Worm (Caenorhabditis elegans) whole organism, mixed stage, embryonic: ENCODE data around the gene ZK354.3.
"Not testable (repeated sequence)": the region's sequence is repeated elsewhere in the genome, so short reads cannot be mapped to it uniquely, and the experiment has no call there.

Experiments
- bed-3 ChIP-seq: fragments of 200-800 bp; sonication (Bioruptor generic); optimal IDR thresholded peaks from 3 replicates; lab custom pipeline; 2018; ENCODE audit warnings: mild to moderate bottlenecking, missing genetic modification characterization, moderate library complexity, missing compliant biosample characterization
- ceh-39 ChIP-seq: fragments of 150-350 bp; optimal IDR thresholded peaks from 2 replicates; lab custom pipeline; 2014; ENCODE audit warnings: missing biosample characterization, missing genetic modification characterization
- ceh-43 ChIP-seq: fragments of 200-800 bp; sonication (Bioruptor generic); optimal IDR thresholded peaks from 2 replicates; lab custom pipeline; 2018; ENCODE audit warnings: mild to moderate bottlenecking, missing genetic modification characterization, moderate library complexity, missing compliant biosample characterization
- cnd-1 ChIP-seq: fragments of 200-800 bp; sonication (Bioruptor generic); optimal IDR thresholded peaks from 2 replicates; lab custom pipeline; 2018; ENCODE audit warnings: mild to moderate bottlenecking, missing genetic modification characterization, missing compliant biosample characterization
- drap-1 ChIP-seq: fragments of 200-800 bp; sonication (Bioruptor generic); optimal IDR thresholded peaks from 3 replicates; lab custom pipeline; 2018; ENCODE audit warnings: mild to moderate bottlenecking, missing genetic modification characterization, missing compliant biosample characterization
- elt-1 ChIP-seq: sonication (generic microtip); optimal IDR thresholded peaks from 2 replicates; lab custom pipeline; 2017; ENCODE audit warnings: missing genetic modification characterization, mild to moderate bottlenecking, missing compliant biosample characterization, antibody characterized with exemption, moderate library complexity, borderline replicate concordance; ENCODE audit not compliant: insufficient read depth
- elt-3 ChIP-seq: fragments of 150-350 bp; optimal IDR thresholded peaks from 2 replicates; lab custom pipeline; 2014; ENCODE audit warnings: missing biosample characterization, missing genetic modification characterization
- flh-1 ChIP-seq: fragments of 200-800 bp; sonication (Bioruptor generic); optimal IDR thresholded peaks from 2 replicates; lab custom pipeline; 2018; ENCODE audit warnings: mild to moderate bottlenecking, missing genetic modification characterization, moderate library complexity, missing compliant biosample characterization
- ham-2 ChIP-seq: fragments of 200-800 bp; sonication (Bioruptor generic); optimal IDR thresholded peaks from 2 replicates; lab custom pipeline; 2018; ENCODE audit warnings: mild to moderate bottlenecking, missing genetic modification characterization, missing compliant biosample characterization
- hlh-1 ChIP-seq: fragments of 150-350 bp; optimal IDR thresholded peaks from 2 replicates; lab custom pipeline; 2014; ENCODE audit warnings: missing biosample characterization, missing genetic modification reagents, missing genetic modification characterization
- lin-32 ChIP-seq: fragments of 200-800 bp; sonication (Bioruptor generic); optimal IDR thresholded peaks from 2 replicates; lab custom pipeline; 2018; ENCODE audit warnings: mild to moderate bottlenecking, missing genetic modification characterization, missing compliant biosample characterization
- lsy-2 ChIP-seq: fragments of 150-350 bp; optimal IDR thresholded peaks from 2 replicates; lab custom pipeline; 2014; ENCODE audit warnings: missing biosample characterization, missing genetic modification characterization
- mab-5 ChIP-seq: fragments of 150-350 bp; optimal IDR thresholded peaks from 2 replicates; lab custom pipeline; 2014; ENCODE audit warnings: missing biosample characterization, missing genetic modification characterization
- mep-1 ChIP-seq: fragments of 150-350 bp; optimal IDR thresholded peaks from 2 replicates; lab custom pipeline; 2017; ENCODE audit warnings: missing biosample characterization, missing genetic modification reagents, missing genetic modification characterization, inconsistent platforms
- mls-2 ChIP-seq: sonication (generic microtip); optimal IDR thresholded peaks from 2 replicates; lab custom pipeline; 2016; ENCODE audit warnings: mild to moderate bottlenecking, missing genetic modification characterization, moderate library complexity, missing compliant biosample characterization
- nhr-12 ChIP-seq: fragments of 150-350 bp; optimal IDR thresholded peaks from 2 replicates; lab custom pipeline; 2014; ENCODE audit warnings: missing biosample characterization, missing genetic modification characterization
- nhr-237 ChIP-seq: fragments of 150-350 bp; optimal IDR thresholded peaks from 2 replicates; lab custom pipeline; 2014; ENCODE audit warnings: missing biosample characterization, missing genetic modification characterization
- nhr-28 ChIP-seq: fragments of 150-350 bp; optimal IDR thresholded peaks from 2 replicates; lab custom pipeline; 2014; ENCODE audit warnings: missing biosample characterization, missing genetic modification characterization
- sem-2 ChIP-seq: fragments of 200-800 bp; sonication (Bioruptor generic); optimal IDR thresholded peaks from 2 replicates; lab custom pipeline; 2018; ENCODE audit warnings: mild to moderate bottlenecking, missing genetic modification characterization, missing compliant biosample characterization
- snpc-4 ChIP-seq: fragments of 150-350 bp; optimal IDR thresholded peaks from 2 replicates; lab custom pipeline; 2014; ENCODE audit warnings: missing biosample characterization, missing genetic modification characterization
- tbx-8 ChIP-seq: fragments of 200-800 bp; sonication (Bioruptor generic); optimal IDR thresholded peaks from 2 replicates; lab custom pipeline; 2018; ENCODE audit warnings: mild to moderate bottlenecking, missing genetic modification characterization, moderate library complexity, missing compliant biosample characterization
- unc-120 ChIP-seq: sonication (generic microtip); optimal IDR thresholded peaks from 2 replicates; lab custom pipeline; 2017; ENCODE audit warnings: missing genetic modification characterization, missing compliant biosample characterization; ENCODE audit not compliant: poor library complexity, severe bottlenecking
- unc-39 ChIP-seq: fragments of 150-350 bp; optimal IDR thresholded peaks from 2 replicates; lab custom pipeline; 2014; ENCODE audit warnings: missing biosample characterization, missing genetic modification characterization
- unc-62 ChIP-seq: fragments of 150-350 bp; optimal IDR thresholded peaks from 2 replicates; lab custom pipeline; 2014; ENCODE audit warnings: missing biosample characterization, missing genetic modification reagents, missing genetic modification characterization
- zip-8 ChIP-seq: fragments of 150-350 bp; optimal IDR thresholded peaks from 2 replicates; lab custom pipeline; 2014; ENCODE audit warnings: missing biosample characterization, missing genetic modification characterization
- ztf-11 ChIP-seq: fragments of 150-350 bp; optimal IDR thresholded peaks from 2 replicates; lab custom pipeline; 2014; ENCODE audit warnings: missing biosample characterization, missing genetic modification characterization

ZK354.3 gene

DNA sequence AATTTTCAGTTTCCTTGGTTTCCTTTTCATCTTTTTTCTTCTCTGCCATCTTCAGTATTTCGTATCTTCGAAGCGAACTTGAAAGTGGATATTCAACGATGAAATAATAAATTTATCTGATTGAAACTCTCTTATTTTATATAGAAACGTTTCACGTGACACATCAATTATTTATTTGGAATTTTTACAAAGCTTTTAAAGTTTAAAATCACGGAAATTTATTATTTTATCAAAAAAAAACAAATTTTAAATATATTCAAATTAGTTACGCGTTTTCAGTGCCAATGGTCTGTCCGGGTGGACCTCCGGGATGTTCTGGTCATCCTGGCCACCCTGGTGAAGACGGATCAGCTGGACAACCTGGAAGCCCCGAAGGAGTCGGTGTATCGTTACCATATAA is 6.8 kb upstream of the ZK354.3 start, which contains the start of gene ZK354.7:
Gene ZK354.7, minus strand, starts transcription at position 101 of the 400 bp plus-strand sequence.
- TF ChIP-seq elt-1 (tag; lab: Kevin White, UChicago): no peak
- TF ChIP-seq ceh-39 (tag; lab: Kevin White, UChicago): no peak
- no peak for TF ChIP-seq lsy-2 (tag; lab: Kevin White, UChicago)
- no peak for TF ChIP-seq cnd-1
- no peak for TF ChIP-seq ceh-43 (GFP tag; lab: Kevin White, UChicago)
- no peak for TF ChIP-seq mls-2 (tag; lab: Kevin White, UChicago)
- TF ChIP-seq nhr-12 (tag; lab: Kevin White, UChicago): no peak
- TF ChIP-seq hlh-1 (tag; lab: Kevin White, UChicago): no peak
- TF ChIP-seq drap-1 (GFP tag; lab: Kevin White, UChicago): no peak
- no peak for TF ChIP-seq ham-2
- TF ChIP-seq sem-2: no peak
- TF ChIP-seq mab-5 (tag; lab: Kevin White, UChicago): no peak
- TF ChIP-seq flh-1 (GFP tag; lab: Kevin White, UChicago): no peak
- no peak for TF ChIP-seq mep-1 (tag; lab: Kevin White, UChicago)
- no peak for TF ChIP-seq tbx-8
- TF ChIP-seq unc-62 (GFP tag; lab: Kevin White, UChicago): no peak
- no peak for TF ChIP-seq lin-32 (GFP tag; lab: Kevin White, UChicago)
- TF ChIP-seq elt-3: no peak
- TF ChIP-seq unc-120 (tag; lab: Kevin White, UChicago): no peak
- TF ChIP-seq bed-3 (GFP tag; lab: Kevin White, UChicago): no peak

DNA sequence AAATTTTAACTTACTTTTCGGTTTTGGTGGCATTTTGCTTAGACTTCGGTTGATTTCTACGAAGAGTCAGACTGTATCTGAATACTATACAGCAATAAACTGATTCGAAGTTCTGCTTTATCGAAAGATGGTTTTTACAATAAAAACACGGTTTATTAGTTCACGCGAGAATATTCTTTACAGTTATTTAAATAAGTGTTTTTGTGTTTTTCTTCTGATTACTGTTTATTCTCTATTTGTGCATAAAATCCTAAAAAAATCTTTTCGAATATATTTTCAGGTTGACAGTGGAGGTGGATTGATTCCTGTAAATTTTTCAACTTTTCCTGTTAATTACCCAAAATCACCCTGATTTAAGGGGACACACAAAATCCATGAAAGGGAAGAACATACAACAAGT is 3.8 kb upstream of the ZK354.3 start, which contains the start of gene ZK354.8:
Gene ZK354.8, minus strand, starts transcription at position 101 of the 400 bp plus-strand sequence.
- TF ChIP-seq nhr-237 (tag; lab: Kevin White, UChicago): no peak
- no peak for TF ChIP-seq elt-3
- TF ChIP-seq zip-8 (tag; lab: Kevin White, UChicago): no peak
- no peak for TF ChIP-seq bed-3 (GFP tag; lab: Kevin White, UChicago)
- TF ChIP-seq unc-120 (tag; lab: Kevin White, UChicago): no peak
- no peak for TF ChIP-seq ztf-11 (tag; lab: Kevin White, UChicago)

DNA sequence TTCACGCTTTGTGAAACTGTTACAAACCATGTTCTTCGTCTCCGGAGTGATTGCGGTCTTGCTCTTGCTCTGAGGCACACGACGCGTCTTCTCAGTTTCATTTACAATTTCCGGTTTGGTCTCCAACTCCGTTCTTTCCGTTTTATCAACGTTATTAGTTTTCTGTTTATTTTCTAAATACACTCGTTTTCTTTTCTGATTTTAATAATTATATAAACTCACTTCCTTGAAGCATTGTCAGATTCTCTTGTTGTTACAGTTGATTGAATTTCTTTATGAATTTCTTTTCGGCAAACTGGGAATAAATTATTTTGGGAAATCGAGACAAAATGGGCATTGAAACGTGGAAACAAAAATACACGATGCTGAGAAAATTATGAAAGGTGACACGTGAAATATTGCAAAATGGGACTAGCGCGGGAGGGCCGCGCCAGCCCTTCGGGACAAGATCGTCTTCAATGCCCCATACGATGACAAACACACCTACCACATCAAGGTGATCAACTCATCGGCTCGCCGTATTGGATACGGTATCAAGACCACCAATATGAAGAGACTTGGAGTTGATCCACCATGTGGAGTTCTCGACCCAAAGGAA is 1.7 kb upstream of the ZK354.3 start, which contains the start of the genes ZK354.9 and msp-58:
Gene ZK354.9, minus strand, starts transcription at position 101 of the 598 bp plus-strand sequence.
Gene msp-58, plus strand, starts transcription at position 548 of the 598 bp plus-strand sequence.
- TF ChIP-seq bed-3 (GFP tag; lab: Kevin White, UChicago); elt-3; tbx-8: not testable (repeated sequence)

DNA sequence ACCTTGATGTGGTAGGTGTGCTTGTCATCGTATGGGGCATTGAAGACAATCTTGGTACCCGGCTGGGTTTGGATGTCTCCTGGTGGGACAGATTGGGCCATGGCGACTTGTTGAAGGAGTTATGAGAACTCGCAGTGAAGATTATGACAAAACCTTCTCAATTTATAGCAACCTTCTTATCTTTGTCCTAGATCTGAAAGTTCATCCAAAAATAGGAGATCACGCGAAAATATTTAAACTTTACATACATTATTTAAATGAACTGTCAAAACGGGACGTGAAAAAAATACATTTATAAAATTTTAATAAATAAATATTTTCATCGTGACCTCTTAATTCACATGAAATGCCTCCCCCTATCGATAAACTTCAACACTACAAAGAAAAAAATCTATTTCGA is 3.2 kb downstream of the ZK354.3 start, which contains the start of the genes msp-59 and ZK354.2:
Gene msp-59, minus strand, starts transcription at position 101 of the 400 bp plus-strand sequence.
Gene ZK354.2, plus strand, starts transcription at position 395 of the 400 bp plus-strand sequence.
- not testable (repeated sequence) for TF ChIP-seq nhr-12 (tag; lab: Kevin White, UChicago); sem-2; snpc-4 (tag; lab: Kevin White, UChicago)

DNA sequence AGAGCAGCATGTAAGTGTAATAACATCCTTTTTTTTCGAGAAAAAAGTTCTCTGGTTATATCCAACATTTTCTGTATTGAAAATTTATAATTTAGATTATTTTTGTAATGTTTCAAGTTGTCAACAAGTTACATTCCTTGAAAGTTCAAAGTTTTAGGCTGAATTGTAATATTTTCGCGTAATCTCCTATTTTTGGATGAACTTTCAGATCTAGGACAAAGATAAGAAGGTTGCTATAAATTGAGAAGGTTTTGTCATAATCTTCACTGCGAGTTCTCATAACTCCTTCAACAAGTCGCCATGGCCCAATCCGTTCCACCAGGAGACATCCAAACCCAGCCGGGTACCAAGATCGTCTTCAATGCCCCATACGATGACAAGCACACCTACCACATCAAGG is 6.4 kb downstream of the ZK354.3 start, which contains the start of gene msp-65:
Gene msp-65, plus strand, starts transcription at position 301 of the 400 bp plus-strand sequence.
- not testable (repeated sequence) for TF ChIP-seq unc-39, zip-8, ceh-39 (tag; lab: Kevin White, UChicago)

DNA sequence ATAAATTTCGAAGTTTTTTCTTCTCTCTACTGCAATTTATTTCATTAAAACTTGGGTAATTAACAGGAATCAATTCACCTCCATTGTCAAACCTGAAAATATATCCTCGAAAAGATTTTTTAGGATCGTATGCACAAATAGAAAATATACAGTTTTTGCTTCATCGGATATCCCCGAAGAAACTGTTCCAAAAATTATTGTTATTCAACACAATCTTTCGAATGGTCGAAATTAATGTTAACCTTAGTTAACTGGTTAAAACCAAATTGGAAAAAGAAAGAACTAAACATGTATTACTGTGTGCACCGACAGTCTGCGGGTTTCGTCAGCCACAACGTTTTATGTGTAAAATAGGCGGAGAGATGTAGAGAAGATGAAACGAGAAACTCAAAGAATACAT is 7.3 kb downstream of the ZK354.3 start:
- TF ChIP-seq nhr-28 (tag; lab: Kevin White, UChicago) (no peak), elt-3 (no peak), hlh-1 (tag; lab: Kevin White, UChicago) (no peak), ham-2 (no peak)
